Worm (Caenorhabditis elegans): Measurements from ENCODE around the gene hach-1.

ce11 chrIII:5552072-5552667 is 3.1 kb upstream of the hach-1 start, which contains the start of gene F09F7.6:
- TF ChIP-seq dao-5 (tag; optimal IDR thresholded peaks at IDR 0.05) (no peak), him-1 (tag; optimal IDR thresholded peaks at IDR 0.05) (no peak)
